Fruit fly (Drosophila melanogaster) whole organism, pupa: ENCODE data around the gene IleRS-m.

Experiments
- CG10348 ChIP-seq: fragments of 200-800 bp; sonication (Bioruptor generic); IDR thresholded peaks from 2 replicates; pipeline ENCODE4 v1.3.6; 2022; ENCODE audit warnings: missing biosample characterization, missing genetic modification characterization
- CG12605 ChIP-seq: fragments of 200-800 bp; sonication (Bioruptor generic); IDR thresholded peaks from 2 replicates; pipeline ENCODE4 v1.3.6; 2022; ENCODE audit warnings: missing biosample characterization, missing genetic modification characterization
- CG13204 ChIP-seq: fragments of 200-800 bp; sonication (Bioruptor generic); optimal IDR thresholded peaks from 2 replicates; lab custom pipeline; 2018; ENCODE audit warnings: missing biosample characterization, mild to moderate bottlenecking, missing genetic modification characterization, moderate library complexity
- CG14655 ChIP-seq: fragments of 200-800 bp; sonication (Bioruptor generic); optimal IDR thresholded peaks from 3 replicates; lab custom pipeline; 2017; ENCODE audit warnings: mild to moderate bottlenecking, missing biosample characterization, missing genetic modification reagents, missing genetic modification characterization
- CG15710 ChIP-seq: fragments of 200-800 bp; sonication (Bioruptor generic); optimal IDR thresholded peaks from 2 replicates; lab custom pipeline; 2018; ENCODE audit warnings: missing biosample characterization, mild to moderate bottlenecking, missing genetic modification characterization, moderate library complexity
- CG17806 ChIP-seq: fragments of 200-800 bp; sonication (Bioruptor generic); optimal IDR thresholded peaks from 2 replicates; lab custom pipeline; 2018; ENCODE audit warnings: missing biosample characterization, mild to moderate bottlenecking, missing genetic modification characterization, moderate library complexity
- CG32121 ChIP-seq: fragments of 200-800 bp; sonication (Bioruptor generic); IDR thresholded peaks from 2 replicates; pipeline ENCODE4 v1.3.6; 2022; ENCODE audit warnings: missing biosample characterization, missing genetic modification characterization
- CG34367 ChIP-seq: fragments of 200-800 bp; sonication (Bioruptor generic); optimal IDR thresholded peaks from 2 replicates; lab custom pipeline; 2018; ENCODE audit warnings: missing biosample characterization, mild to moderate bottlenecking, missing genetic modification characterization
- CG4496 ChIP-seq: fragments of 200-800 bp; sonication (Bioruptor generic); IDR thresholded peaks from 3 replicates; pipeline ENCODE4 v1.3.6; 2022; ENCODE audit warnings: missing biosample characterization, missing genetic modification characterization
- CG8159 ChIP-seq: fragments of 200-800 bp; sonication (Bioruptor generic); optimal IDR thresholded peaks from 3 replicates; lab custom pipeline; 2018; ENCODE audit warnings: missing biosample characterization, mild to moderate bottlenecking, missing genetic modification characterization, moderate library complexity
- CG8301 ChIP-seq: fragments of 200-800 bp; sonication (Bioruptor generic); optimal IDR thresholded peaks from 2 replicates; lab custom pipeline; 2018; ENCODE audit warnings: missing biosample characterization, mild to moderate bottlenecking, missing genetic modification characterization
- CG9948 ChIP-seq: fragments of 200-800 bp; sonication (Bioruptor generic); optimal IDR thresholded peaks from 2 replicates; lab custom pipeline; 2018; ENCODE audit warnings: missing biosample characterization, mild to moderate bottlenecking, missing genetic modification characterization, moderate library complexity
- D1 ChIP-seq: fragments of 200-800 bp; sonication (Bioruptor generic); optimal IDR thresholded peaks from 2 replicates; lab custom pipeline; 2018; ENCODE audit warnings: missing biosample characterization, mild to moderate bottlenecking, missing genetic modification characterization, moderate library complexity
- EcR ChIP-seq: fragments of 200-800 bp; sonication (Bioruptor generic); optimal IDR thresholded peaks from 3 replicates; lab custom pipeline; 2019; ENCODE audit warnings: missing biosample characterization, missing genetic modification characterization, mild to moderate bottlenecking, moderate library complexity, missing genetic modification reagents
- Ets98B ChIP-seq: fragments of 200-800 bp; sonication (Bioruptor generic); IDR thresholded peaks from 2 replicates; pipeline ENCODE4 v1.3.6; 2022; ENCODE audit warnings: missing biosample characterization, missing genetic modification characterization
- Pif1A ChIP-seq: fragments of 200-800 bp; sonication (Bioruptor generic); optimal IDR thresholded peaks from 3 replicates; lab custom pipeline; 2016; ENCODE audit warnings: missing biosample characterization, missing genetic modification characterization
- Pif1B ChIP-seq: fragments of 200-800 bp; sonication (Bioruptor generic); optimal IDR thresholded peaks from 3 replicates; lab custom pipeline; 2016; ENCODE audit warnings: missing biosample characterization, missing genetic modification characterization
- Snoo ChIP-seq: fragments of 200-800 bp; sonication (Bioruptor generic); optimal IDR thresholded peaks from 3 replicates; lab custom pipeline; 2017; ENCODE audit warnings: missing biosample characterization, mild to moderate bottlenecking, missing genetic modification characterization, inconsistent platforms
- fd96Ca ChIP-seq: fragments of 200-800 bp; sonication (Bioruptor generic); IDR thresholded peaks from 3 replicates; pipeline ENCODE4 v1.3.6; 2022; ENCODE audit warnings: missing biosample characterization, missing genetic modification characterization
- gl ChIP-seq: fragments of 200-800 bp; sonication (Bioruptor generic); optimal IDR thresholded peaks from 2 replicates; lab custom pipeline; 2018; ENCODE audit warnings: missing biosample characterization, mild to moderate bottlenecking, missing genetic modification characterization
- rn ChIP-seq: fragments of 200-800 bp; sonication (Bioruptor generic); IDR thresholded peaks from 2 replicates; pipeline ENCODE4 v1.3.6; 2022; ENCODE audit warnings: missing biosample characterization, missing genetic modification characterization

IleRS-m gene

DNA sequence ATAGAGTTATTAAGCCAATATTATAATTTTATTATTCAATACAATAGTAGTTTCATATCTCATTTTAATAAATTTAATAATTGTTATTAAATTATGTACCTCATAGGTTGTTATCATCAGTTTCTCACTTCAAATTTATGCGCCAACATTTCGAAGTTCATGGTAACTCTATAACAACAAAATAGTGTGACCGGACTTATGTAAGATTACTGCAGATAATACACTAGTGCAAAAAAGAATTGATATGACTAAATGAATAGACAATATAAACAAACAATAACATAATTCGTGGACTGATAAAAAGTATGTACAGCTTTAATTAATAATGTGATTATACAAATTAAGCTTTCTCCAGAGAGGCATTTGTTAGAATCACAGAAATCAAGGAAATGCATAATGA, 21.7 kb downstream of the IleRS-m start, which contains the start of gene Strump:
TSS of gene Strump (plus strand) at position 212 of the 400 bp plus-strand sequence.
- no peak for TF ChIP-seq CG17806 (tag; lab: Kevin White, UChicago)
- no peak for TF ChIP-seq CG9948
- no peak for TF ChIP-seq EcR (GFP tag; lab: Kevin White, UChicago)
- TF ChIP-seq CG10348 (GFP tag; lab: Robert Waterston, UW): no peak
- TF ChIP-seq Snoo (tag; lab: Kevin White, UChicago): no peak
- no peak for TF ChIP-seq D1 (tag; lab: Kevin White, UChicago)
- no peak for TF ChIP-seq CG12605 (GFP tag; lab: Robert Waterston, UW)
- TF ChIP-seq CG4496: no peak
- no peak for TF ChIP-seq CG34367 (tag; lab: Kevin White, UChicago)
- TF ChIP-seq, all 21 proteins: peak for 0

DNA sequence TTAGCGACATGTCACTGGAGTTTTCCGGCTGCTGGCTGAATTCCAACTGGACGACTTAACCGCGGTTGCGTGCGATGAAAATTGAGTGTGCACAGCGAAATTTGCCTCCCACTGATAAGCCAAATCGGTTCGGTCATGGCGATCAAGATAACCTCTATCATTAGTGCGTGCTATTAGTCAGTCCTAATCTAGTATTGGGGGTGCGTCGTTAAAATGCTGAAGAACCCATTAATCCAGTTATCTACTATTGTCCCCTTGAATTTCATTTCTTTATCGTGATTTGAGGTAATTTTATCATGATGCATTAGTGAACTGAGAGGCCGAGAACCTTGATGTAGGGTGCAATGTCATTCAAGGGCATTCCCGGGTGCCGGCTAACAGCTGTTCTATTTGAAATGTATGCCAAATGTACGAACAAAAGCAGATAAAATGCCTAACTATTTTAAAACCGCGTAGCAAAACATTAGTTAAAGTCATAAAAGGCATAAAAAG, 28.4 kb downstream of the IleRS-m start, which contains the start of gene Pgm1:
TSS of gene Pgm1 (minus strand) at position 51 of the 492 bp plus-strand sequence.
- TF ChIP-seq D1 (tag; lab: Kevin White, UChicago) (no peak), CG15710 (tag; lab: Kevin White, UChicago) (peak; percentile 79), CG9948 (peak; percentile 83), CG8301 (tag; lab: Kevin White, UChicago) (peak; percentile 91), fd96Ca (GFP tag; lab: Robert Waterston, UW) (peak; percentile 89; the same call in 2 of the 3 replicates), CG32121 (GFP tag; lab: Robert Waterston, UW) (peak; percentile 77), CG10348 (GFP tag; lab: Robert Waterston, UW) (peak; percentile 62), CG14655 (no peak), CG8159 (tag; lab: Kevin White, UChicago) (peak; percentile 86), Ets98B (GFP tag; lab: Robert Waterston, UW) (peak; percentile 68), Snoo (tag; lab: Kevin White, UChicago) (peak; percentile 86), Pif1A (no peak), CG17806 (tag; lab: Kevin White, UChicago) (peak; percentile 85), CG13204 (GFP tag; lab: Kevin White, UChicago) (no peak), rn (GFP tag; lab: Robert Waterston, UW) (peak; percentile 75), Pif1B (no peak), EcR (GFP tag; lab: Kevin White, UChicago) (peak; percentile 71), CG34367 (tag; lab: Kevin White, UChicago) (no peak), CG4496 (peak; percentile 87), CG12605 (GFP tag; lab: Robert Waterston, UW) (peak; percentile 63), gl (tag; lab: Kevin White, UChicago) (peak; percentile 86)

DNA sequence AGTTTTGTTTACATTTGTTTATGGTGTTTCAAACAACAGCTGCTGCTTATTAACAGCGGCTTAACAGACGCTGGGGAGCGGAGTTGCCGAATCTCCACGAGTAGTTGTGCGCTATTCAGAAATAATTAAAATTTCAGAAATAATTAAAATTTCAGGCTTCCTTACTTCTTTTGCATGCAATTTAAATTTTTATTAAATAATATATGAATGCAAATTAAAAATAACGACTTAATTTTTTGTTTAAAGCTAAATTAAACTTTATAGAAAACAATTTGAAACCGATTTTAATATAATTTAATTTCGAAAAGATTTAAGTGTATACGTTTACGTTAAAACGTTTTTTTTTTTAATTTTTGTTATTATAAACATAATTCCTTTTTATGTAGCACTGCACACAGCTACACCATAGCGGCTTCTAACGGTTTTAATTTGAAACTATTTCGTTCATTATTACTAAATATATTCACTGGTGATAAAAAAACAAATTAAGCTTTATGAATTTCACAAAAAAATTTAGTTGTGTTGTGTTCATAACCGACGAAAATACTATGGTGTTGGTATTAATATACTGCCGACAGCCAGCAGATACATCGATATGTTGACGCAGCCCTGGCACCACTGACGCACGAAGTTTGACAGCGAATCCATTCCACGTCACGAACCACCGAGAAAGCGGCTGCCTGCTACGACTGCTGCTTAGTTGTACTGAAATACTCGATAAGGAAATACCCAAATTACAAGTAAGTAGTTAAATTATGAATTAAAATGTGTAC, 29.1 kb downstream of the IleRS-m start, which contains the start of gene SsRbeta:
TSS of gene SsRbeta (plus strand) at position 645 of the 773 bp plus-strand sequence.
- TF ChIP-seq gl (tag; lab: Kevin White, UChicago) (no peak), Snoo (tag; lab: Kevin White, UChicago) (peak; percentile 23), CG17806 (tag; lab: Kevin White, UChicago) (no peak), Pif1A (no peak), Pif1B (no peak), CG34367 (tag; lab: Kevin White, UChicago) (no peak), CG12605 (GFP tag; lab: Robert Waterston, UW) (peak; percentile 7; the same call in 1 of the 2 replicates), CG9948 (no peak), CG8159 (tag; lab: Kevin White, UChicago) (peak; percentile 2), CG13204 (GFP tag; lab: Kevin White, UChicago) (no peak), CG8301 (tag; lab: Kevin White, UChicago) (no peak), EcR (GFP tag; lab: Kevin White, UChicago) (no peak), CG15710 (tag; lab: Kevin White, UChicago) (no peak), CG32121 (GFP tag; lab: Robert Waterston, UW) (peak; percentile 21; the same call in 1 of the 2 replicates), D1 (tag; lab: Kevin White, UChicago) (peak; percentile 38), Ets98B (GFP tag; lab: Robert Waterston, UW) (peak; percentile 5; the same call in 1 of the 2 replicates), CG14655 (no peak), rn (GFP tag; lab: Robert Waterston, UW) (peak; percentile 28; the same call in 1 of the 2 replicates), fd96Ca (GFP tag; lab: Robert Waterston, UW) (no peak; the same call in 2 of the 3 replicates), CG10348 (GFP tag; lab: Robert Waterston, UW) (no peak), CG4496 (peak; percentile 33; the same call in 2 of the 3 replicates)

DNA sequence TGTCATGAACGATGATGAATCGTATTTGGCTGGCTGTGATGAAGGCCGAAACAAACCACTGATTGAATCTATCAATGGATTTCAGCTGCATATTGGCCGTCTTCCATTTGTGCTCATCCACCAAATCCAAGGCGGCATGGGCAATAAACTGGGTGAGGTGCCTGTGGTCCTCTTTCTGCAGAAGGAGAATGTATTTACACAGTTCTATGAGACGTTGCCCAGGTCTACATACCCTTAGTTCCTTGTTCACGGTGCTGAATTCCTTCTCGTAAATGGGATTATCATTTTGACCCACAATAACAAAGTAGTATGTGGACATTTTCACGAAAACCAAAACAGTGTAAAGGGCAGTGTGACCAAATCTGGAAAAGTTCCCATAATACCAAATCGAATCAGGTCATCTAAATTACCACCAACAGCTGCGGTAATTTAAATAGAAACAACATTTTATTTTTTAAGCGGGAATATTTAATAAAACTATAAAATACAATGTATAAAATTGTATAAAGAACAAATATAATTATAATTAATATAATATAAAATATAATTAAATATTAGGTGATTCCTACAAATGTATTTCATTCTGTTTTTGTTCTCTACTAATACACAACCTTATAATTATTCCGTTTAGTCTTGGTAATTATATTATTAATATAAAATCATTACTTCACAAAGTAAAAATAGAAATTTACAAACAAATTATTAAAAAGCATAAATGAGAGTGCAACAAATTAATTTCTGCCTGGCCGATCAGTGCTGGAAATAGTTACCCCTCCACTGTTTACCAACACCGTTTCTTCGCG, 31.4 kb downstream of the IleRS-m start, which contains the start of the genes Trs20 and elg1:
TSS of gene Trs20 (minus strand) at position 369 of the 803 bp plus-strand sequence.
TSS of gene elg1 (plus strand) at position 765 of the 803 bp plus-strand sequence.
- no peak for TF ChIP-seq CG4496
- peak; percentile 23 for TF ChIP-seq CG34367 (tag; lab: Kevin White, UChicago)
- peak; percentile 27 for TF ChIP-seq EcR (GFP tag; lab: Kevin White, UChicago)
- no peak for TF ChIP-seq CG13204 (GFP tag; lab: Kevin White, UChicago)
- peak; percentile 60 for TF ChIP-seq CG15710 (tag; lab: Kevin White, UChicago)
- no peak for TF ChIP-seq rn (GFP tag; lab: Robert Waterston, UW)
- no peak for TF ChIP-seq gl (tag; lab: Kevin White, UChicago)
- no peak; the same call in 1 of the 2 replicates for TF ChIP-seq CG12605 (GFP tag; lab: Robert Waterston, UW)
- no peak for TF ChIP-seq Pif1B
- no peak for TF ChIP-seq CG10348 (GFP tag; lab: Robert Waterston, UW)
- TF ChIP-seq D1 (tag; lab: Kevin White, UChicago): no peak
- no peak for TF ChIP-seq CG8159 (tag; lab: Kevin White, UChicago)
- no peak for TF ChIP-seq CG14655
- TF ChIP-seq CG8301 (tag; lab: Kevin White, UChicago): no peak
- no peak for TF ChIP-seq Pif1A
- peak; percentile 10; the same call in 1 of the 2 replicates for TF ChIP-seq Ets98B (GFP tag; lab: Robert Waterston, UW)
- no peak for TF ChIP-seq fd96Ca (GFP tag; lab: Robert Waterston, UW)
- TF ChIP-seq CG32121 (GFP tag; lab: Robert Waterston, UW): peak; percentile 40; the same call in 1 of the 2 replicates
- TF ChIP-seq CG9948: peak; percentile 24
- peak; percentile 20 for TF ChIP-seq CG17806 (tag; lab: Kevin White, UChicago)
- peak; percentile 49 for TF ChIP-seq Snoo (tag; lab: Kevin White, UChicago)
